Fruit fly (Drosophila melanogaster): Measurements from ENCODE around the gene Rab9.

Rab9 gene

dm6 chr2L:19429731-19430130 lies 2.6 kb upstream of the Rab9 start:
- no peak for TF ChIP-seq CG17801 (GFP tag; optimal IDR thresholded peaks at IDR 0.05; ENCODE audit: partially characterized antibody)

- no peak for TF ChIP-seq CG17801 (GFP tag; optimal IDR thresholded peaks at IDR 0.05; ENCODE audit: partially characterized antibody)
These were observed 2.0 kb upstream of the Rab9 start, which contains the start of gene RtcB for dm6 chr2L:19430343-19430742. Gene RtcB, plus strand, starts transcription at chr2L:19430643.

- peak; percentile 25 for TF ChIP-seq CG17801 (GFP tag; optimal IDR thresholded peaks at IDR 0.05; ENCODE audit: partially characterized antibody)
These were observed 918 bp downstream of the Rab9 start for dm6 chr2L:19433292-19433691.

- TF ChIP-seq CG17801 (GFP tag; optimal IDR thresholded peaks at IDR 0.05; ENCODE audit: partially characterized antibody): peak; percentile 12
These were observed 1.9 kb downstream of the Rab9 start for dm6 chr2L:19434260-19434659.

- TF ChIP-seq CG17801 (GFP tag; optimal IDR thresholded peaks at IDR 0.05; ENCODE audit: partially characterized antibody): no peak
These were observed 6.6 kb downstream of the Rab9 start for dm6 chr2L:19438685-19439597.

dm6 chr2L:19439598-19440230 lies 7.3 kb downstream of the Rab9 start:
- no peak for TF ChIP-seq CG17801 (GFP tag; optimal IDR thresholded peaks at IDR 0.05; ENCODE audit: partially characterized antibody)

dm6 chr2L:19440285-19440684 lies 7.9 kb downstream of the Rab9 start:
- no peak for TF ChIP-seq CG17801 (GFP tag; optimal IDR thresholded peaks at IDR 0.05; ENCODE audit: partially characterized antibody)

dm6 chr2L:19440732-19441131 lies 8.4 kb downstream of the Rab9 start:
- no peak for TF ChIP-seq CG17801 (GFP tag; optimal IDR thresholded peaks at IDR 0.05; ENCODE audit: partially characterized antibody)

dm6 chr2L:19441339-19441738 lies 9.0 kb downstream of the Rab9 start:
- TF ChIP-seq CG17801 (GFP tag; optimal IDR thresholded peaks at IDR 0.05; ENCODE audit: partially characterized antibody): no peak

- TF ChIP-seq CG17801 (GFP tag; optimal IDR thresholded peaks at IDR 0.05; ENCODE audit: partially characterized antibody): no peak
These were observed 9.4 kb downstream of the Rab9 start, which contains the start of gene RanGAP for dm6 chr2L:19441791-19442190. Gene RanGAP, plus strand, starts transcription at chr2L:19441959.

dm6 chr2L:19442627-19443026 lies 10.3 kb downstream of the Rab9 start, which contains the start of gene CG10237:
Gene CG10237, minus strand, starts transcription at chr2L:19442727.
- TF ChIP-seq CG17801 (GFP tag; optimal IDR thresholded peaks at IDR 0.05; ENCODE audit: partially characterized antibody): no peak

- peak; percentile 89 for TF ChIP-seq CG17801 (GFP tag; optimal IDR thresholded peaks at IDR 0.05; ENCODE audit: partially characterized antibody)
These were observed 12.4 kb downstream of the Rab9 start, which contains the start of gene Hs2st for dm6 chr2L:19444734-19445140. Gene Hs2st, minus strand, starts transcription at chr2L:19444750.

- no peak for TF ChIP-seq CG17801 (GFP tag; optimal IDR thresholded peaks at IDR 0.05; ENCODE audit: partially characterized antibody)
These were observed 20.4 kb downstream of the Rab9 start for dm6 chr2L:19452535-19453317.

- TF ChIP-seq CG17801 (GFP tag; optimal IDR thresholded peaks at IDR 0.05; ENCODE audit: partially characterized antibody): peak; percentile 3
These were observed 21.0 kb downstream of the Rab9 start, which contains the start of gene Top2 for dm6 chr2L:19453381-19453780. Gene Top2, minus strand, starts transcription at chr2L:19453490.
